Fruit fly (Drosophila melanogaster) whole organism, prepupa: ENCODE measurements around the gene CG31882.

Experiments
- CG1621 ChIP-seq: fragments of 200-800 bp; sonication (Bioruptor generic); optimal IDR thresholded peaks from 3 replicates; lab custom pipeline; 2018; ENCODE audit warnings: missing biosample characterization, mild to moderate bottlenecking, missing genetic modification characterization
- CG6854 ChIP-seq: fragments of 200-800 bp; sonication (Bioruptor generic); optimal IDR thresholded peaks from 2 replicates; lab custom pipeline; 2017; ENCODE audit warnings: missing biosample characterization, mild to moderate bottlenecking, missing genetic modification characterization
- CG8632 ChIP-seq: fragments of 200-800 bp; sonication (Bioruptor generic); optimal IDR thresholded peaks from 3 replicates; lab custom pipeline; 2016; ENCODE audit warnings: missing biosample characterization, missing genetic modification characterization
- CG9139 ChIP-seq: fragments of 200-800 bp; sonication (Bioruptor generic); optimal IDR thresholded peaks from 3 replicates; lab custom pipeline; 2017; ENCODE audit warnings: missing biosample characterization, mild to moderate bottlenecking, missing genetic modification characterization
- Eip75B ChIP-seq: fragments of 200-800 bp; sonication (Bioruptor generic); optimal IDR thresholded peaks from 3 replicates; lab custom pipeline; 2016; ENCODE audit warnings: missing biosample characterization, missing genetic modification characterization
- Gug ChIP-seq: fragments of 200-800 bp; sonication (Bioruptor generic); IDR thresholded peaks from 2 replicates; pipeline ENCODE4 v1.3.6; 2022; ENCODE audit warnings: missing biosample characterization, missing genetic modification characterization
- Sox14 ChIP-seq: fragments of 200-800 bp; sonication (Bioruptor generic); optimal IDR thresholded peaks from 3 replicates; lab custom pipeline; 2016; ENCODE audit warnings: missing biosample characterization, missing genetic modification characterization
- dac ChIP-seq: fragments of 200-800 bp; sonication (Bioruptor generic); optimal IDR thresholded peaks from 2 replicates; lab custom pipeline; 2017; ENCODE audit warnings: missing biosample characterization, mild to moderate bottlenecking, missing genetic modification characterization

DNA sequence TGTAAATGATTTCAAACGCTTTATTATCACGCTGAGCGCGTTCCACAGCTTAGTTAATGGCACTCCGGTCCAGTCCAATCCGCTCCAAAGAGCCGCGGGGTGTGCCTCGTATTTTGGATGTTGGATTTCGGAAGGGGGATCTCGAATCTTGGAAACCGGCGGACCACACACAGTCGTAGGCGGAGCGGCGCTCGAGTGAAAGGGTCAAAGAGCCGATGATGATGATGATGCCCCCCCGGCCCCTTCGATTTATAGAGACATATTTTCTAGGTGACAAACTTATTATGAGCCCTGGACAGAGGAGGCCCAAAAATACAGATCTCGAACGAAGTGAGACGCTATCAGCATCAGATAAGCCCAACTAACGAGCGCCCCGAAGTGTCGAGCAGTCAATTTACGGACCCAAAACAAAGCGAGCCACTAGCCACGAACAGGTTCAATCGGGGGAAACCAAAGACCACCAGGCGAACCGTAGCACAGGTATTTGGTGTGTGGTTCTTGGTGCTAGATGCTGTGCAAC lies 15.7 kb downstream of the CG31882 start:
- TF ChIP-seq CG6854 (GFP tag; lab: Kevin White, UChicago) = no peak
- TF ChIP-seq Sox14 (GFP tag; lab: Kevin White, UChicago) = no peak
- no peak for TF ChIP-seq CG1621 (tag; lab: Kevin White, UChicago)
- TF ChIP-seq Gug = no peak
- no peak for TF ChIP-seq Eip75B
- TF ChIP-seq CG8632 (GFP tag; lab: Kevin White, UChicago) = no peak
- no peak for TF ChIP-seq dac (GFP tag; lab: Kevin White, UChicago)
- TF ChIP-seq CG9139 (GFP tag; lab: Kevin White, UChicago) = no peak
